Worm (Caenorhabditis elegans) whole organism, L1 larva: ENCODE measurements around the gene T24B8.3.

ENCODE experiments used
- C16A3.4 ChIP-seq: fragments of 150-350 bp; optimal IDR thresholded peaks from 2 replicates; lab custom pipeline; 2014; ENCODE audit warnings: missing biosample characterization, missing genetic modification characterization
- Y116A8C.19 ChIP-seq: sonication (generic microtip); optimal IDR thresholded peaks from 2 replicates; lab custom pipeline; 2016; ENCODE audit warnings: missing compliant biosample characterization, missing genetic modification characterization, borderline replicate concordance
- aha-1 ChIP-seq: fragments of 150-350 bp; optimal IDR thresholded peaks from 2 replicates; lab custom pipeline; 2014; ENCODE audit warnings: missing biosample characterization, missing genetic modification characterization
- aly-2 ChIP-seq: fragments of 150-350 bp; optimal IDR thresholded peaks from 2 replicates; lab custom pipeline; 2014; ENCODE audit warnings: missing biosample characterization, missing genetic modification characterization
- ama-1 ChIP-seq: fragments of 150-350 bp; optimal IDR thresholded peaks from 2 replicates; lab custom pipeline; 2014
- blmp-1 ChIP-seq: fragments of 150-350 bp; optimal IDR thresholded peaks from 2 replicates; lab custom pipeline; 2014; ENCODE audit warnings: missing biosample characterization, missing genetic modification characterization
- ceh-8 ChIP-seq: fragments of 200-800 bp; sonication (Bioruptor generic); optimal IDR thresholded peaks from 2 replicates; lab custom pipeline; 2018; ENCODE audit warnings: mild to moderate bottlenecking, missing genetic modification characterization, moderate library complexity, missing compliant biosample characterization
- ces-1 ChIP-seq: fragments of 150-350 bp; optimal IDR thresholded peaks from 2 replicates; lab custom pipeline; 2014; ENCODE audit warnings: missing biosample characterization, missing genetic modification reagents, missing genetic modification characterization
- dpl-1 ChIP-seq, 3 experiments: fragments of 150-350 bp in 2 of 3; sonication (generic microtip) in 1 of 3; optimal IDR thresholded peaks; 2 replicates each; lab custom pipeline; 2014 to 2017; ENCODE audit warnings: missing biosample characterization in 3 of 3, missing genetic modification characterization in 3 of 3, missing genetic modification reagents in 3 of 3
- dsc-1 ChIP-seq: sonication (generic microtip); optimal IDR thresholded peaks from 2 replicates; lab custom pipeline; 2016; ENCODE audit warnings: mild to moderate bottlenecking, missing genetic modification characterization, missing compliant biosample characterization
- efl-3 ChIP-seq: fragments of 200-800 bp; sonication (Bioruptor generic); optimal IDR thresholded peaks from 2 replicates; lab custom pipeline; 2018; ENCODE audit warnings: mild to moderate bottlenecking, missing genetic modification characterization, missing compliant biosample characterization
- egl-13 ChIP-seq: sonication (generic microtip); optimal IDR thresholded peaks from 2 replicates; lab custom pipeline; 2016; ENCODE audit warnings: missing genotype, missing genetic modification reagents, missing genetic modification characterization, missing compliant biosample characterization
- ets-5 ChIP-seq: fragments of 200-800 bp; sonication (Bioruptor generic); IDR thresholded peaks from 2 replicates; pipeline ENCODE4 v1.3.6; 2022; ENCODE audit warnings: missing genetic modification characterization, missing compliant biosample characterization
- fos-1 ChIP-seq: fragments of 150-350 bp; optimal IDR thresholded peaks from 2 replicates; lab custom pipeline; 2014; ENCODE audit warnings: missing biosample characterization, missing genetic modification characterization
- hlh-17 ChIP-seq: fragments of 200-800 bp; sonication (Bioruptor generic); optimal IDR thresholded peaks from 2 replicates; lab custom pipeline; 2018; ENCODE audit warnings: missing genetic modification characterization, mild to moderate bottlenecking, missing compliant biosample characterization, moderate library complexity, borderline replicate concordance
- hpl-2 ChIP-seq: fragments of 150-350 bp; optimal IDR thresholded peaks from 2 replicates; lab custom pipeline; 2014; ENCODE audit warnings: missing biosample characterization, missing genetic modification reagents, missing genetic modification characterization
- irx-1 ChIP-seq: sonication (generic microtip); optimal IDR thresholded peaks from 2 replicates; lab custom pipeline; 2016; ENCODE audit warnings: missing genetic modification characterization, missing compliant biosample characterization
- jun-1 ChIP-seq: fragments of 150-350 bp; optimal IDR thresholded peaks from 2 replicates; lab custom pipeline; 2014; ENCODE audit warnings: missing biosample characterization, missing genetic modification reagents, missing genetic modification characterization
- lin-13 ChIP-seq: fragments of 150-350 bp; optimal IDR thresholded peaks from 2 replicates; lab custom pipeline; 2014; ENCODE audit warnings: missing biosample characterization, missing genetic modification reagents, missing genetic modification characterization
- lin-14 ChIP-seq: fragments of 200-800 bp; sonication (Bioruptor generic); optimal IDR thresholded peaks from 2 replicates; lab custom pipeline; 2018; ENCODE audit warnings: mild to moderate bottlenecking, missing genetic modification characterization, moderate library complexity, missing compliant biosample characterization
- lin-15B ChIP-seq: fragments of 150-350 bp; sonication (generic microtip); optimal IDR thresholded peaks from 3 replicates; lab custom pipeline; 2014; ENCODE audit warnings: missing biosample characterization, missing genetic modification characterization
- lin-35 ChIP-seq, 2 experiments: fragments of 150-350 bp; optimal IDR thresholded peaks; 2 replicates each; lab custom pipeline; 2014; ENCODE audit warnings: missing biosample characterization in 2 of 2, missing genetic modification characterization in 2 of 2, missing genetic modification reagents in 2 of 2
- lin-39 ChIP-seq: fragments of 150-350 bp; optimal IDR thresholded peaks from 2 replicates; lab custom pipeline; 2014; ENCODE audit warnings: missing biosample characterization, missing genetic modification reagents, missing genetic modification characterization
- lir-3 ChIP-seq: sonication (generic microtip); optimal IDR thresholded peaks from 2 replicates; lab custom pipeline; 2016; ENCODE audit warnings: mild to moderate bottlenecking, missing genetic modification characterization, moderate library complexity, missing compliant biosample characterization; ENCODE audit not compliant: poor library complexity
- mef-2 ChIP-seq: fragments of 150-350 bp; optimal IDR thresholded peaks from 2 replicates; lab custom pipeline; 2014; ENCODE audit warnings: missing biosample characterization, missing genetic modification characterization
- mep-1 ChIP-seq: fragments of 150-350 bp; optimal IDR thresholded peaks from 2 replicates; lab custom pipeline; 2014; ENCODE audit warnings: missing biosample characterization, missing genetic modification characterization
- nhr-12 ChIP-seq: sonication (generic microtip); optimal IDR thresholded peaks from 2 replicates; lab custom pipeline; 2017; ENCODE audit warnings: missing biosample characterization, missing genetic modification characterization
- nhr-20 ChIP-seq: sonication (generic microtip); optimal IDR thresholded peaks from 2 replicates; lab custom pipeline; 2016; ENCODE audit warnings: mild to moderate bottlenecking, missing genetic modification characterization, missing compliant biosample characterization
- nhr-28 ChIP-seq: fragments of 150-350 bp; optimal IDR thresholded peaks from 2 replicates; lab custom pipeline; 2014; ENCODE audit warnings: missing biosample characterization, missing genetic modification characterization
- nhr-47 ChIP-seq: sonication (generic microtip); optimal IDR thresholded peaks from 2 replicates; lab custom pipeline; 2016; ENCODE audit warnings: mild to moderate bottlenecking, missing genetic modification characterization, moderate library complexity, missing compliant biosample characterization
- nhr-76 ChIP-seq: sonication (generic microtip); optimal IDR thresholded peaks from 2 replicates; lab custom pipeline; 2017; ENCODE audit warnings: missing biosample characterization, missing genetic modification characterization
- nhr-77 ChIP-seq: fragments of 150-350 bp; optimal IDR thresholded peaks from 2 replicates; lab custom pipeline; 2014; ENCODE audit warnings: missing biosample characterization, missing genetic modification characterization
- nhr-90 ChIP-seq: sonication (generic microtip); optimal IDR thresholded peaks from 2 replicates; lab custom pipeline; 2016; ENCODE audit warnings: mild to moderate bottlenecking, missing genetic modification characterization, missing compliant biosample characterization; ENCODE audit not compliant: poor library complexity
- pax-3 ChIP-seq: fragments of 200-800 bp; sonication (Bioruptor generic); optimal IDR thresholded peaks from 2 replicates; lab custom pipeline; 2018; ENCODE audit warnings: mild to moderate bottlenecking, missing genetic modification characterization, moderate library complexity, missing compliant biosample characterization
- snpc-4 ChIP-seq: fragments of 150-350 bp; optimal IDR thresholded peaks from 2 replicates; lab custom pipeline; 2014; ENCODE audit warnings: missing biosample characterization, missing genetic modification characterization
- sptf-1 ChIP-seq: fragments of 150-350 bp; optimal IDR thresholded peaks from 2 replicates; lab custom pipeline; 2014; ENCODE audit warnings: missing biosample characterization, missing genetic modification characterization
- sup-37 ChIP-seq: fragments of 200-800 bp; sonication (Bioruptor generic); optimal IDR thresholded peaks from 2 replicates; lab custom pipeline; 2018; ENCODE audit warnings: mild to moderate bottlenecking, missing genetic modification characterization, missing compliant biosample characterization
- tbx-2 ChIP-seq: sonication (generic microtip); optimal IDR thresholded peaks from 2 replicates; lab custom pipeline; 2016; ENCODE audit warnings: missing genetic modification characterization, missing compliant biosample characterization
- unc-130 ChIP-seq: fragments of 150-350 bp; optimal IDR thresholded peaks from 2 replicates; lab custom pipeline; 2017; ENCODE audit warnings: missing biosample characterization, missing genetic modification characterization, inconsistent platforms
- unc-30 ChIP-seq: sonication (generic microtip); optimal IDR thresholded peaks from 2 replicates; lab custom pipeline; 2017; ENCODE audit warnings: missing biosample characterization, missing genetic modification characterization
- unc-62 ChIP-seq: fragments of 150-350 bp; optimal IDR thresholded peaks from 2 replicates; lab custom pipeline; 2014; ENCODE audit warnings: missing biosample characterization, missing genetic modification reagents, missing genetic modification characterization
- zag-1 ChIP-seq: fragments of 150-350 bp; optimal IDR thresholded peaks from 2 replicates; lab custom pipeline; 2014; ENCODE audit warnings: missing biosample characterization, missing genetic modification characterization
- zip-4 ChIP-seq: fragments of 200-800 bp; sonication (Bioruptor generic); optimal IDR thresholded peaks from 2 replicates; lab custom pipeline; 2018; ENCODE audit warnings: mild to moderate bottlenecking, missing genetic modification characterization, moderate library complexity, missing compliant biosample characterization
- ztf-4 ChIP-seq: fragments of 150-350 bp; optimal IDR thresholded peaks from 2 replicates; lab custom pipeline; 2014; ENCODE audit warnings: missing biosample characterization, missing genetic modification characterization

Gene T24B8.3

DNA sequence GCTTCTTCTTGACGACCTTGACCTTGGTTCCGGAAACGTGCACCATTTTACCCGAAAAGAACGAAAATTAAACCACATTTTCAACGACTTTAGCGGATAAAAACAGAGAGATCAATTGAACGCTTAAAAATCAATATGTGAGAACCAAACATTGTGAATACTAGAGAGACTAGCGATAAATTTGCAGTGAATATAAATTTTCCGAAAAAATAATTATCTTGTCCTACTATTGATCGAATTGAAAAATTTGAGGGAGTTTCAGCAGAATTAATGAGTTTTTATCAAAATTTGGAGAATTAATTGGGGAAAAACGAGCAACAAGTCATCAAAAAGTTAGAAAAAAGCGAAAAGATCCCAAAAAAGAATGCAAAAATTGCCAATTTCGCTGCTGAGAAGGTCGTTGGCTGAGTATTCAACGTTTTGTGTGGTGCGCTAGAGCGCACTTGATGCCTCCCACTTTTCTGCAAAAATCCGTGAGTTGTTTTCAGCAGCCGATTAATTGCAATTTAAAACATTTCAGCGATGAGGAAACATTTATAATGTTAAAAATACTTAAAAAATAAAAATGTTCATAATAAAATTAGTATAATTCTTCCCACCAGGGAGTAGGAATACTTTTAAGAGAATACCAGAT, 3.8 kb downstream of the T24B8.3 start, which contains the start of gene rpl-32 (continued):
- TF ChIP-seq unc-130 (tag; lab: Kevin White, UChicago) (peak; percentile 61), efl-3 (GFP tag; lab: Kevin White, UChicago) (no peak), egl-13 (tag; lab: Kevin White, UChicago) (no peak), dsc-1 (tag; lab: Kevin White, UChicago) (peak; percentile 45), jun-1 (tag; lab: Kevin White, UChicago) (no peak), nhr-47 (tag; lab: Kevin White, UChicago) (peak; percentile 74), dpl-1 (GFP tag; optimal IDR thresholded peaks at IDR 0.05; lab: Kevin White, UChicago) (peak; percentile 63 to 80 (median 76)), lir-3 (no peak), lin-15B (tag; lab: Kevin White, UChicago) (peak; percentile 91), Y116A8C.19 (tag; lab: Kevin White, UChicago) (no peak), ceh-8 (no peak), ama-1 (lab: Kevin White, UChicago) (peak; percentile 51), nhr-12 (tag; lab: Kevin White, UChicago) (no peak), mef-2 (tag; lab: Kevin White, UChicago) (peak; percentile 20), lin-13 (GFP tag; lab: Kevin White, UChicago) (peak; percentile 56), aly-2 (tag; lab: Kevin White, UChicago) (no peak), unc-62 (GFP tag; lab: Kevin White, UChicago) (no peak), snpc-4 (peak; percentile 73), C16A3.4 (tag; lab: Kevin White, UChicago) (peak; percentile 90), ztf-4 (tag; lab: Kevin White, UChicago) (peak; percentile 8), zag-1 (tag; lab: Kevin White, UChicago) (no peak), blmp-1 (tag; lab: Kevin White, UChicago) (peak; percentile 78), tbx-2 (tag; lab: Kevin White, UChicago) (peak; percentile 72), mep-1 (peak; percentile 92), sptf-1 (tag; lab: Kevin White, UChicago) (no peak), aha-1 (tag; lab: Kevin White, UChicago) (no peak), nhr-20 (tag; lab: Kevin White, UChicago) (peak; percentile 76), hlh-17 (GFP tag; lab: Kevin White, UChicago) (no peak), nhr-28 (tag; lab: Kevin White, UChicago) (no peak), zip-4 (GFP tag; lab: Kevin White, UChicago) (no peak), lin-35 (GFP tag; optimal IDR thresholded peaks at IDR 0.05; lab: Kevin White, UChicago) (peak; percentile 76 to 90), nhr-90 (tag; lab: Kevin White, UChicago) (peak; percentile 61), nhr-77 (tag; lab: Kevin White, UChicago) (peak; percentile 69), lin-39 (tag; lab: Kevin White, UChicago) (peak; percentile 53), sup-37 (GFP tag; lab: Kevin White, UChicago) (no peak), pax-3 (tag; lab: Kevin White, UChicago) (no peak), fos-1 (tag; lab: Kevin White, UChicago) (peak; percentile 58), unc-30 (tag; lab: Kevin White, UChicago) (no peak), lin-14 (peak; percentile 87), ets-5 (GFP tag; lab: Robert Waterston, UW) (no peak), hpl-2 (GFP tag; lab: Kevin White, UChicago) (peak; percentile 42), irx-1 (peak; percentile 42), ces-1 (GFP tag; lab: Kevin White, UChicago) (no peak), nhr-76 (no peak)
- TF ChIP-seq, all 84 proteins: peak for 46
